Fruit fly (Drosophila melanogaster): ENCODE data around the gene Pli.

Gene Pli

DNA sequence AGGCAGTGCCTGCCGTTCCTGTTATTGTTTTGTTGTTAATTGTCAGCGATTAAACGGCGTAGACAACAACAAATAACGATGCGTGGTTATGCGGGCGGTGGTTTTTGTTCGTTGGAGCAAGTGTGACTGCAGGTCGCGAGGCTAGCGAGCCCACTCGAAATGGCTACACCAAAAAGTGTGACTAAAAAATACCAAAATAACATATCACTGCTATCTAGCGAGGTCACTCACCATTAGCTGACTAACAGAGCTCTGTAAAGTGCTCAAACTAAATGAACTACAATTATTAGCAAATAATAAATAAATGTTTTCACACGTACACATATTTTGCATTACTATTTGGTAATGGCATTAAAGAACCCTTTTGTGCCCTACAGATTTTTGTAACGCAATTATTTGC lies at the start of gene Pli:
TSS of gene Pli (minus strand) at position 131 of the 400 bp plus-strand sequence.
- TF ChIP-seq psq (optimal IDR thresholded peaks at IDR 0.05) = no peak
- TF ChIP-seq pan (optimal IDR thresholded peaks at IDR 0.05) = no peak
- TF ChIP-seq Dll (optimal IDR thresholded peaks at IDR 0.05) = no peak
- TF ChIP-seq EcR (GFP tag; optimal IDR thresholded peaks at IDR 0.05) = no peak

dm6 chr3R:23938564-23939122 lies 48.8 kb upstream of the Pli start:
- TF ChIP-seq usp (GFP tag; optimal IDR thresholded peaks at IDR 0.05) = no peak
- no peak for TF ChIP-seq EcR (GFP tag; optimal IDR thresholded peaks at IDR 0.05)
- TF ChIP-seq pan (optimal IDR thresholded peaks at IDR 0.05) = no peak
- no peak for TF ChIP-seq CG8478 (optimal IDR thresholded peaks at IDR 0.05)
- TF ChIP-seq psq (optimal IDR thresholded peaks at IDR 0.05) = no peak
- TF ChIP-seq Dll (optimal IDR thresholded peaks at IDR 0.05) = no peak

DNA sequence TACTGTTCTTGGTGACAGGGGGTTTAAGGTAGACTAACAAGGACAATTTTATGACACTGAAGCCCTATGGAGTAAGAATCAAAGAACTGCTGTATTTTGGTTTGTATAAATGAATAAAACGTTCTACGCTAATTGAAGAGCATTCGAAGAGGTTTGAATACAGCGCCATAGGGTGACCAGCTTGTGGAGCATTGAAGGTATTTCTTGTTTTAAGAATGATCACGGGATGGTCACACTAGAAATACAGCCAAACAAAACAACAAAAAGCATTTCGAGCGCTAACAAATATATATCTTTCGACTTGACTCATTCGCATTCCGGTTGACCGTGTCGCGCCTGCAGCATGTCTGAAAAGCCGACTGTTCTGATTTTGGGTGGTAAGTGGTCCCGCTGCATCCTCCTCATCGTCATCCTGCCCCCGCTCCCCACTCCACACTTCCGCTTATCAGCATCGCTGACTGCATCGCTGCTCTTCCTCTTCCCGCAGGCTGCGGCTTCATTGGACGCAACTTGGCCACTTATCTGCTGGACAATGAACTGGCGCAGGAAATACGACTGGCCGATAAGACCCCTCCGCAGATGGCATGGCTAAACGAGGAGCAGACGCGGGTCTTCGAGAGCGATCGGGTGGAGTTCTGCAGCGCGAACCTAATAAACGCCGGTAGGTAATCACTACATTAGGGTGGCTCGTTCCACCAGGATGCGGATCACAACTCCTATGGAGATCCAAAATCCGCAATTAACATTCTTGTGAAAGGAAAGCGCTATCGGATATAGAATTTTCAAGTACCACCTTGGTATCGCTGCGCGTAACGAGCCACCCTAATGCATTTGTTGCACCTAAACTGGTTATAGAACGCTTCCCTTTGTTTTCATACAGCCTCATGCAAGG lies 44.1 kb upstream of the Pli start, which contains the start of gene CG5854:
TSS of gene CG5854 (plus strand) at position 229 of the 892 bp plus-strand sequence.
- TF ChIP-seq EcR (GFP tag; optimal IDR thresholded peaks at IDR 0.05) (no peak), psq (optimal IDR thresholded peaks at IDR 0.05) (no peak), usp (GFP tag; optimal IDR thresholded peaks at IDR 0.05) (no peak)

dm6 chr3R:23933430-23933683 lies 43.5 kb upstream of the Pli start, which contains the start of gene RpS19b:
Gene RpS19b (minus strand): TSS chr3R:23933530.
- TF ChIP-seq EcR (GFP tag; optimal IDR thresholded peaks at IDR 0.05) = no peak
- TF ChIP-seq Dll (optimal IDR thresholded peaks at IDR 0.05) = no peak
- TF ChIP-seq CG8478 (optimal IDR thresholded peaks at IDR 0.05) = no peak
- no peak for TF ChIP-seq usp (GFP tag; optimal IDR thresholded peaks at IDR 0.05)
- no peak for TF ChIP-seq pan (optimal IDR thresholded peaks at IDR 0.05)
- TF ChIP-seq psq (optimal IDR thresholded peaks at IDR 0.05) = no peak

- no peak for TF ChIP-seq EcR (GFP tag; optimal IDR thresholded peaks at IDR 0.05)
These were observed 41.4 kb upstream of the Pli start, which contains the start of the genes Rpt2 and CG13599 for dm6 chr3R:23931095-23931728. Gene Rpt2 (minus strand): TSS chr3R:23931558. Gene CG13599 (plus strand): TSS chr3R:23931639.

dm6 chr3R:23928950-23929602 lies 39.2 kb upstream of the Pli start, which contains the start of the genes CG43998, CG43999 and CG31142:
Gene CG43998 (minus strand): TSS chr3R:23929000.
Gene CG43999 (minus strand): TSS chr3R:23929000.
Gene CG31142 (plus strand): TSS chr3R:23929243.
- no peak for TF ChIP-seq pan (optimal IDR thresholded peaks at IDR 0.05)
- no peak for TF ChIP-seq usp (GFP tag; optimal IDR thresholded peaks at IDR 0.05)
- no peak for TF ChIP-seq Dll (optimal IDR thresholded peaks at IDR 0.05)
- TF ChIP-seq CG8478 (optimal IDR thresholded peaks at IDR 0.05) = no peak
- TF ChIP-seq EcR (GFP tag; optimal IDR thresholded peaks at IDR 0.05) = no peak

DNA sequence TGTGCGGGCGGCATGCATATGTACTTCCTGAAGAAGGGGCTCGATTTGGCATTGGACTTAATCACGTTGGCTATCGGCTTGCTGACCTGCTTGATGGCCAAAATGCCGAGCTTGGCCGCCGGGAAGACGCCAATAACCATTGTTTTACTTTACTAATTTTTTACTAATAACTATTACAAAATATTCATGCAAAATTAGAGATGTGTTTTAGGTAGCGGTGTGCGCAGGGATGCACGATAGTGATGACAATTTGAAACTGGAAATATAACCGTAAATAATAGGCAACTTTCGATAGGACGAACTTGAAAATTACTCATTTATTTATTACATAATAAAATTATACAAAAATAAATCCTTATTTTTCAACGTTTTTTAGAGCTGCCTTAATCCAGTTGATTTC lies 37.6 kb upstream of the Pli start, which contains the start of gene CG13601:
TSS of gene CG13601 (minus strand) at position 206 of the 400 bp plus-strand sequence.
- no peak for TF ChIP-seq Dll (optimal IDR thresholded peaks at IDR 0.05)
- no peak for TF ChIP-seq EcR (GFP tag; optimal IDR thresholded peaks at IDR 0.05)
- no peak for TF ChIP-seq pan (optimal IDR thresholded peaks at IDR 0.05)
- TF ChIP-seq CG8478 (optimal IDR thresholded peaks at IDR 0.05) = no peak

- TF ChIP-seq psq (optimal IDR thresholded peaks at IDR 0.05) (no peak), usp (GFP tag; optimal IDR thresholded peaks at IDR 0.05) (no peak), EcR (GFP tag; optimal IDR thresholded peaks at IDR 0.05) (no peak), Dll (optimal IDR thresholded peaks at IDR 0.05) (no peak), CG8478 (optimal IDR thresholded peaks at IDR 0.05) (no peak), pan (optimal IDR thresholded peaks at IDR 0.05) (no peak)
These were observed 34.3 kb upstream of the Pli start, which contains the start of gene Ndc1 for dm6 chr3R:23924200-23924599. Gene Ndc1 (plus strand): TSS chr3R:23924399.

DNA sequence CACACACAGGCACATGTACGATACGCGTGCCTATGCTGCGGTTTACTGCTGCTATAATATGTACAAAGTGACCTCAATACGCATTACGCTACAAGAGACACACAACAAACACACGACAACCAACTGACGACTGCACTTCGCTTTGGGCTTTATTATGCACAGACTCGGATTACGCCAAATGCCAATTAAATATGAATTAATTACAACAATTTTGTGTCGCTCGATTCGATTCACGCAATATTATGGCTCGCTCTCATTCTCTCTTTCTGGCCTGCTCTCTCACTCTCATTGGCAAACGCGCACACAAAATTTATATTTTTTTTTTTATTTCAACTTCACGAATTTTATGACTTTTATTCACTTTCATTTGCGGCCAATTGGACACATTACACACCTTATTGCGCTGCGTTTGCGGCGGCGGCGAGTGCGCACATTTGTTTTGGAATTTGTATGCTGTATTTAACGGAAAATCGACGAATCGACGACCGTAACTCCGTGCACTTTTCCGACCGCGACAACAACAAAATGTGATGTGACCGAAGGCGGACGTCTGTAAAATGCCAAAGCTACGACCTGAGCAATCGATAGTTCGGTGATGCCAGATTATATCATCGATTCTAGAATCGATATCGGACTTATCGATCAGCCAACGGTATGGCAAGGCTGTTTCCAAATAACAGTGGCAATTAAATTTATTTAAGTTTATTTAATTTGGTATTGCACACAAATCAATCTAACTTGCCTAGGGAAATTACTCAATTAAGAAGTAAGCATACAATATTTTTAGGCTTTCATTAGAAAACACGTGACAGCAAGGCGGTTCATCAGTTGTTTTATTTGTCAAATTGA lies 32.9 kb upstream of the Pli start, which contains the start of the genes sba and CG31141:
TSS of gene sba (minus strand) at position 472 of the 849 bp plus-strand sequence.
TSS of gene CG31141 (plus strand) at position 799 of the 849 bp plus-strand sequence.
- TF ChIP-seq pan (optimal IDR thresholded peaks at IDR 0.05) (no peak), EcR (GFP tag; optimal IDR thresholded peaks at IDR 0.05) (no peak)

DNA sequence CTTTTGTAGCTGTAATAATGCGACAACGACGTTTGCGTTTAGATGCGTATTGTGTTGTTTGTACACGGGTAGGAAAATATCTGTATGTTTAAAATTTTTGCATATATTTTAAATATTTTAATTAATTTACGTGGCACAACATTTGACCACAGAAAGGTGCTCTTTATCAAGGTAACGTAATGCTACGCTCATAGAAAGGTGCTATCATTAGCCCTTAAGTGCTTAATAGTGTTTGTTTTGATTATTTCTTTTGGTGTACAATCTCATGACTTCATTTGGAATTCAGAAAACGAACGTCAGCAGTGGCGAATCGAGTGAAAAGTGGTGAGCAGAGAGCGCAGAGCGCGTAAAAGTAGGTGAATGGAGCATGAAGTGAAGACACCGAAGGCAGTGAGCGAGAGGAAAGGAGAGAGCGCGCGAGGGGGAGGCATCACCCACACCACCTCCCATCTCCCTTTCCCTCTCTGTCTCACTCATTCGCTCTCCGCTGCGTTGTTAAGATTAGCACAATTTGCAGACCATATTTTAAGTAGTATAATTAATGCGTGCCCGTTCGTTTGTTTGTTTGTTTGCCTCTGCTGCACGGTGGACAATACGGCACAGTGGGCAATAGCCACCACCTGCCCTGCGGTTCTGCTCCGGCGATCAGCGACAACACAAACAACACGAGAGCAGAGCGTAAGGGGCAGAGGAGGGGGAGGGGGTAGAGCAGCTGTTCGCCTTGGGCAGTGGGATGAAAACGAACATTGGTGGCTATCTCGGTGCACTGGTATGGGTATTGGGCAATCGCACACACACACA lies 32.0 kb upstream of the Pli start:
- TF ChIP-seq CG8478 (optimal IDR thresholded peaks at IDR 0.05) (no peak), EcR (GFP tag; optimal IDR thresholded peaks at IDR 0.05) (no peak), pan (optimal IDR thresholded peaks at IDR 0.05) (no peak), usp (GFP tag; optimal IDR thresholded peaks at IDR 0.05) (no peak), psq (optimal IDR thresholded peaks at IDR 0.05) (no peak), Dll (optimal IDR thresholded peaks at IDR 0.05) (no peak)

Measured in whole organism.